Worm (Caenorhabditis elegans): ENCODE results near the gene clec-74.
"Not testable (repeated sequence)": the region's sequence is repeated elsewhere in the genome, so short reads cannot be mapped to it uniquely, and the experiment has no call there.

The clec-74 gene

ce11 chrIV:3921898-3922297, 34.9 kb upstream of the clec-74 start, which contains the start of gene clec-67:
Gene clec-67, plus strand, starts transcription at chrIV:3922165.
- no peak for TF ChIP-seq D2030.7 (GFP tag; IDR thresholded peaks at IDR 0.05)
- peak; percentile 44 for TF ChIP-seq nhr-80 (tag; optimal IDR thresholded peaks at IDR 0.05)

DNA sequence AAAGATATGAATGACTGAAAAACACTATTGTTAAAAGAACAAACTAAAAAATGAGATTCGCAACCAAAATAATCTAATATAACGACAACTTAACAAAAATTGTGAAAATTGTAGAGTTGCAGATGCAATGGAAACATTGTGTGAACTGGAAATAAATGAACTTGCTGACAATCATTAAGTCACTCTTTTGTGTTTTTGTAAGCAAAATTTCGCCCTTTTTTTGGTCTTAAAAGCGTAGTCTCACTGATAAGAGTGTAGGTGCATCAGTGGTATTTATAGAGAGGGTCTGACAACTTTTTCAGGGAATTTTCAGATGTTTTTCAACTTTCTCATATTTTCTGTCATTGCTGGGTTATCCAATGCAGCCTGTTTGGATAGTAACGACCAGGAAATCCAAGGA, 30.7 kb upstream of the clec-74 start, which contains the start of gene clec-68:
Gene clec-68, plus strand, starts transcription at position 301 of the 400 bp plus-strand sequence.
- TF ChIP-seq sdz-38 (tag; optimal IDR thresholded peaks at IDR 0.05) (no peak), tbp1 (GFP tag; optimal IDR thresholded peaks at IDR 0.05) (no peak), B0336.3 (GFP tag; IDR thresholded peaks at IDR 0.05) (no peak), Y56A3A.18 (GFP tag; IDR thresholded peaks at IDR 0.05) (no peak), tlf-1 (GFP tag; optimal IDR thresholded peaks at IDR 0.05) (no peak), ama-1 (optimal IDR thresholded peaks at IDR 0.05) (no peak), ama-1 (GFP tag; optimal IDR thresholded peaks at IDR 0.05) (no peak), attf-5 (GFP tag; optimal IDR thresholded peaks at IDR 0.05) (no peak), D2030.7 (GFP tag; IDR thresholded peaks at IDR 0.05) (no peak)

ce11 chrIV:3932408-3932807, 24.4 kb upstream of the clec-74 start, which contains the start of gene clec-70:
Gene clec-70, plus strand, starts transcription at chrIV:3932708.
- TF ChIP-seq ceh-91, cebp-2, ekl-4 (GFP tag; IDR thresholded peaks at IDR 0.05): not testable (repeated sequence)

- TF ChIP-seq rpc-1 (optimal IDR thresholded peaks at IDR 0.05) (no peak), rpc-1 (tag; optimal IDR thresholded peaks at IDR 0.05) (no peak), F57A8.1 (GFP tag; optimal IDR thresholded peaks at IDR 0.05) (no peak), rcor-1 (GFP tag; IDR thresholded peaks at IDR 0.05) (no peak), C06A6.2 (GFP tag; conservative IDR thresholded peaks at IDR 0.05) (no peak), hlh-12 (tag; optimal IDR thresholded peaks at IDR 0.05) (no peak), attf-5 (GFP tag; optimal IDR thresholded peaks at IDR 0.05) (no peak), Y95B8A.8 (GFP tag; IDR thresholded peaks at IDR 0.05) (no peak), mel-28 (tag; optimal IDR thresholded peaks at IDR 0.05; ENCODE audit: borderline replicate concordance) (no peak)
These were observed 19.7 kb upstream of the clec-74 start, which contains the start of gene clec-71 for ce11 chrIV:3937097-3937496. Gene clec-71, plus strand, starts transcription at chrIV:3937458.

DNA sequence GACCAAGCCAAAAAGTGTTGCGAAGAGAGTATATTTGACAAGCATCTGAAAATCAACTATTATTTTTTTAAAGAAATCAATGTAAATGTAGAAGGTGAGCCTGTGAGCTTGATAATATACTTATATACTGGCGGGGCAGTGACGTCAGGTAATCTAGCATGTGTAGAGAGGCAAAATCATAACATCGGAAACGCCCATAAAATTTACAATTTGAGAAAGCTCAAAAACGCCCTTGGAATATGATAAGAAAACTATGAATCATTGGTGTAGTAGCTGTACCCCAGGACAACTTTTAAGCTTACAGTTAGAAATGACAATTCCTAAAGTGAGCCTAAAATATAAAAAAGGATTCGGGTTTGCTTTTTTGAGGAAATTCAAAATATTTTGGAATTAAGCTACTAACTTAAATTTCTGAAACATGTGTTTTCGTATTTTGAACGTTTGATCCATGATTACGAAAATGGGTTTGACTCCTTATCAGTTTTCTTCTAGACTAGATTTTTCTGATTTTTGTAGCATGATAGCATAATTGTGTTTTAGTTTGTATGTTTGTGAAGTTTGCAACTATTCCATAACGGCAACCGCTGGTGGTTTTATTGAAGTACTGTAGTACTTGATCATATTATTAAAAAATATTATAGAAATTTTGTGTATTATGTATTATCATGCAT, 15.0 kb upstream of the clec-74 start, which contains the start of gene clec-174:
Gene clec-174, minus strand, starts transcription at position 51 of the 671 bp plus-strand sequence.
- TF ChIP-seq snpc-1.3 (tag; optimal IDR thresholded peaks at IDR 0.05; ENCODE audit: insufficient read depth) (no peak), him-1 (tag; optimal IDR thresholded peaks at IDR 0.05) (no peak), hrde-1 (tag; optimal IDR thresholded peaks at IDR 0.05; ENCODE audit: borderline replicate concordance) (no peak), K12H6.12 (tag; optimal IDR thresholded peaks at IDR 0.05) (no peak), repo-1 (tag; optimal IDR thresholded peaks at IDR 0.05) (no peak), ztf-28 (GFP tag; IDR thresholded peaks at IDR 0.05) (no peak), F52B5.7 (tag; optimal IDR thresholded peaks at IDR 0.05) (no peak), dpl-1 (GFP tag; optimal IDR thresholded peaks at IDR 0.05) (no peak), nhr-120 (GFP tag; IDR thresholded peaks at IDR 0.05) (no peak), ceh-40 (GFP tag; IDR thresholded peaks at IDR 0.05) (no peak), let-526 (GFP tag; IDR thresholded peaks at IDR 0.05) (no peak), Y53G8AR.9 (GFP tag; conservative IDR thresholded peaks at IDR 0.05) (no peak), hmg-20 (GFP tag; IDR thresholded peaks at IDR 0.05) (no peak), mcd-1 (GFP tag; IDR thresholded peaks at IDR 0.05) (no peak)
